Worm (Caenorhabditis elegans) whole organism, late embryonic: Measurements from ENCODE around the gene srj-55.

Source experiments
- T23F11.4 ChIP-seq: fragments of 200-800 bp; sonication (Bioruptor generic); optimal IDR thresholded peaks from 2 replicates; lab custom pipeline; 2018; ENCODE audit warnings: mild to moderate bottlenecking, missing genetic modification characterization, missing compliant biosample characterization
- ahr-1 ChIP-seq: sonication (generic microtip); optimal IDR thresholded peaks from 2 replicates; lab custom pipeline; 2016; ENCODE audit warnings: missing genetic modification characterization, missing compliant biosample characterization
- hlh-6 ChIP-seq: sonication (generic microtip); optimal IDR thresholded peaks from 2 replicates; lab custom pipeline; 2016; ENCODE audit warnings: missing genotype, missing genetic modification characterization, missing compliant biosample characterization
- lim-6 ChIP-seq: sonication (generic microtip); optimal IDR thresholded peaks from 2 replicates; lab custom pipeline; 2016; ENCODE audit warnings: missing genetic modification characterization, missing compliant biosample characterization
- npax-4 ChIP-seq: sonication (generic microtip); optimal IDR thresholded peaks from 2 replicates; lab custom pipeline; 2016; ENCODE audit warnings: missing genetic modification characterization, missing compliant biosample characterization
- syd-9 ChIP-seq: sonication (generic microtip); optimal IDR thresholded peaks from 2 replicates; lab custom pipeline; 2016; ENCODE audit warnings: mild to moderate bottlenecking, missing genetic modification characterization, moderate library complexity, missing compliant biosample characterization
- tbx-2 ChIP-seq: sonication (generic microtip); optimal IDR thresholded peaks from 2 replicates; lab custom pipeline; 2016; ENCODE audit warnings: missing genetic modification characterization, missing compliant biosample characterization

DNA sequence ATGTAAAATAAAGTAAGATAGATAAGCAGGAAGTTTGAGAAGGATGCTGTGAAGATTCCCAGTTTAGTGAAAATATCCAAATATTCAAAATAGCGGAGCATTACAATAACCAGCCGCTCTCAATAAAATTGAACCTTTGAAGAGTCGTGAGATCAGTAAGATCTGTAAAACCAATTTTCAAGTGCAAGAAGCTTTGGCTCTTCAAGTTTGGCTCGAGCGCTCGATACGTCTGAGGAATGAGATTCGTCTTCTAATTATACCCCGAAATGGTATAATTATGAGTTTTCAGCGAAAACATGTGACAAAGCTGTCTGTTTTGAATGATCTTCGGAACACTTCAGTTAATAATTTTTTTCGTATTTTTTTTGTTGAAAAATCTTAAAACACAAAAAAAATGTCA is 42.1 kb upstream of the srj-55 start, which contains the start of gene str-46:
- TF ChIP-seq syd-9 (no peak), tbx-2 (tag; lab: Kevin White, UChicago) (no peak), lim-6 (tag; lab: Kevin White, UChicago) (no peak), ahr-1 (tag; lab: Kevin White, UChicago) (no peak), T23F11.4 (no peak), npax-4 (tag; lab: Kevin White, UChicago) (no peak), hlh-6 (tag; lab: Kevin White, UChicago) (no peak)
